Worm (Caenorhabditis elegans) whole organism, young adult: ENCODE data around the gene epic-3.
A peak's percentile ranks its signal among the peaks of the same experiment; 100 is the strongest.

Source experiments
- D2030.7 ChIP-seq: fragments of 200-800 bp; sonication (Bioruptor generic); IDR thresholded peaks from 2 replicates; pipeline ENCODE4 v1.3.6; 2022; ENCODE audit warnings: missing genetic modification reagents, missing genetic modification characterization, missing compliant biosample characterization
- F10E7.11 ChIP-seq: sonication (generic microtip); optimal IDR thresholded peaks from 2 replicates; lab custom pipeline; 2017; ENCODE audit warnings: mild to moderate bottlenecking, missing genetic modification characterization, moderate library complexity, missing compliant biosample characterization
- F33H1.4 ChIP-seq: fragments of 200-800 bp; sonication (Bioruptor generic); IDR thresholded peaks from 2 replicates; pipeline ENCODE4 v1.3.6; 2022; ENCODE audit warnings: missing genetic modification reagents, missing genetic modification characterization, missing compliant biosample characterization
- F49E8.2 ChIP-seq: sonication (generic microtip); optimal IDR thresholded peaks from 3 replicates; lab custom pipeline; 2017; ENCODE audit warnings: missing genetic modification characterization, mild to moderate bottlenecking, missing compliant biosample characterization, antibody characterized with exemption, moderate library complexity; ENCODE audit not compliant: insufficient read depth
- F52B5.7 ChIP-seq: sonication (generic microtip); optimal IDR thresholded peaks from 2 replicates; lab custom pipeline; 2016; ENCODE audit warnings: mild to moderate bottlenecking, missing genetic modification characterization, missing compliant biosample characterization
- Y53G8AR.9 ChIP-seq: fragments of 200-800 bp; sonication (Bioruptor generic); conservative IDR thresholded peaks from 2 replicates; pipeline ENCODE4 v1.3.6; 2022; ENCODE audit warnings: missing genetic modification reagents, missing genetic modification characterization, missing compliant biosample characterization
- Y79H2A.3 ChIP-seq: fragments of 200-800 bp; sonication (Bioruptor generic); conservative IDR thresholded peaks from 2 replicates; pipeline ENCODE4 v1.3.6; 2022; ENCODE audit warnings: missing genetic modification reagents, missing genetic modification characterization, missing compliant biosample characterization
- Y95B8A.8 ChIP-seq: fragments of 200-800 bp; sonication (Bioruptor generic); IDR thresholded peaks from 2 replicates; pipeline ENCODE4 v1.3.6; 2022; ENCODE audit warnings: missing genetic modification reagents, missing genetic modification characterization, missing compliant biosample characterization
- ZK185.1 ChIP-seq: sonication (generic microtip); optimal IDR thresholded peaks from 2 replicates; lab custom pipeline; 2016; ENCODE audit warnings: mild to moderate bottlenecking, missing genetic modification characterization, missing compliant biosample characterization; ENCODE audit not compliant: poor library complexity, severe bottlenecking
- atf-7 ChIP-seq: sonication (generic microtip); optimal IDR thresholded peaks from 2 replicates; lab custom pipeline; 2017; ENCODE audit warnings: mild to moderate bottlenecking, missing genetic modification characterization, missing compliant biosample characterization
- athp-1 ChIP-seq: sonication (generic microtip); optimal IDR thresholded peaks from 2 replicates; lab custom pipeline; 2017; ENCODE audit warnings: mild to moderate bottlenecking, missing genetic modification characterization, missing compliant biosample characterization
- attf-5 ChIP-seq: fragments of 200-800 bp; sonication (Bioruptor generic); optimal IDR thresholded peaks from 2 replicates; lab custom pipeline; 2018; ENCODE audit warnings: mild to moderate bottlenecking, missing genetic modification characterization, missing compliant biosample characterization
- attf-6 ChIP-seq: fragments of 200-800 bp; sonication (Bioruptor generic); IDR thresholded peaks from 2 replicates; pipeline ENCODE4 v1.3.6; 2022; ENCODE audit warnings: missing genetic modification reagents, missing genetic modification characterization, missing compliant biosample characterization
- cebp-1 ChIP-seq, 2 experiments: fragments of 200-800 bp in 1 of 2; sonication (Bioruptor generic) in 1 of 2; sonication (generic microtip) in 1 of 2; IDR thresholded peaks in 1 of 2; optimal IDR thresholded peaks in 1 of 2; 2 replicates each; pipeline versions ENCODE4 v1.3.6 to Lab custom; 2017 to 2022; ENCODE audit warnings: missing compliant biosample characterization in 2 of 2, missing genetic modification characterization in 2 of 2, mild to moderate bottlenecking in 1 of 2, missing genetic modification reagents in 1 of 2, moderate library complexity in 1 of 2
- cebp-2 ChIP-seq: fragments of 200-800 bp; sonication (Bioruptor generic); IDR thresholded peaks from 2 replicates; pipeline ENCODE4 v1.3.6; 2022; ENCODE audit warnings: missing genetic modification characterization, missing compliant biosample characterization
- chd-7 ChIP-seq: sonication (generic microtip); optimal IDR thresholded peaks from 2 replicates; lab custom pipeline; 2016; ENCODE audit warnings: mild to moderate bottlenecking, missing genetic modification characterization, moderate library complexity, missing compliant biosample characterization
- die-1 ChIP-seq: sonication (generic microtip); optimal IDR thresholded peaks from 2 replicates; lab custom pipeline; 2016; ENCODE audit warnings: missing genotype, mild to moderate bottlenecking, missing genetic modification characterization, missing compliant biosample characterization
- efl-1 ChIP-seq: fragments of 150-350 bp; optimal IDR thresholded peaks from 2 replicates; lab custom pipeline; 2014; ENCODE audit warnings: missing biosample characterization, missing genetic modification reagents, missing genetic modification characterization
- egl-44 ChIP-seq: fragments of 200-800 bp; sonication (Bioruptor generic); IDR thresholded peaks from 2 replicates; pipeline ENCODE4 v1.3.6; 2022; ENCODE audit warnings: missing genetic modification reagents, missing genetic modification characterization, missing compliant biosample characterization
- ekl-4 ChIP-seq: fragments of 200-800 bp; sonication (Bioruptor generic); IDR thresholded peaks from 2 replicates; pipeline ENCODE4 v1.3.6; 2022; ENCODE audit warnings: missing genetic modification reagents, missing genetic modification characterization, missing compliant biosample characterization
- him-1 ChIP-seq: sonication (generic microtip); optimal IDR thresholded peaks from 2 replicates; lab custom pipeline; 2016; ENCODE audit warnings: missing genotype, missing genetic modification reagents, missing genetic modification characterization, missing compliant biosample characterization
- hmg-1.2 ChIP-seq: fragments of 200-800 bp; sonication (Bioruptor generic); IDR thresholded peaks from 2 replicates; pipeline ENCODE4 v1.3.6; 2022; ENCODE audit warnings: missing genetic modification reagents, missing genetic modification characterization, missing compliant biosample characterization
- hmg-20 ChIP-seq: fragments of 200-800 bp; sonication (Bioruptor generic); IDR thresholded peaks from 2 replicates; pipeline ENCODE4 v1.3.6; 2022; ENCODE audit warnings: missing genetic modification reagents, missing genetic modification characterization, missing compliant biosample characterization
- hrde-1 ChIP-seq: sonication (generic microtip); optimal IDR thresholded peaks from 2 replicates; lab custom pipeline; 2016; ENCODE audit warnings: missing genetic modification characterization, mild to moderate bottlenecking, missing compliant biosample characterization, moderate library complexity, missing genotype, missing genetic modification reagents, borderline replicate concordance
- hsf-1 ChIP-seq: fragments of 200-800 bp; sonication (Bioruptor generic); IDR thresholded peaks from 2 replicates; pipeline ENCODE4 v1.3.6; 2022; ENCODE audit warnings: missing genetic modification reagents, missing genetic modification characterization, missing compliant biosample characterization
- lag-1 ChIP-seq: fragments of 200-800 bp; sonication (Bioruptor generic); IDR thresholded peaks from 2 replicates; pipeline ENCODE4 v1.3.6; 2022; ENCODE audit warnings: missing genetic modification reagents, missing genetic modification characterization, missing compliant biosample characterization
- lin-26 ChIP-seq: fragments of 200-800 bp; sonication (Bioruptor generic); IDR thresholded peaks from 2 replicates; pipeline ENCODE4 v1.3.6; 2022; ENCODE audit warnings: missing genetic modification reagents, missing genetic modification characterization, missing compliant biosample characterization
- lin-40 ChIP-seq: sonication (generic microtip); optimal IDR thresholded peaks from 2 replicates; lab custom pipeline; 2016; ENCODE audit warnings: missing genetic modification characterization, mild to moderate bottlenecking, missing compliant biosample characterization, missing genotype, missing genetic modification reagents
- lin-54 ChIP-seq: fragments of 200-800 bp; sonication (Bioruptor generic); optimal IDR thresholded peaks from 2 replicates; lab custom pipeline; 2018; ENCODE audit warnings: mild to moderate bottlenecking, missing genetic modification characterization, missing compliant biosample characterization
- lir-1 ChIP-seq: fragments of 200-800 bp; sonication (Bioruptor generic); conservative IDR thresholded peaks from 2 replicates; pipeline ENCODE4 v1.3.6; 2022; ENCODE audit warnings: missing genetic modification reagents, missing genetic modification characterization, missing compliant biosample characterization
- madf-6 ChIP-seq: fragments of 200-800 bp; sonication (Bioruptor generic); IDR thresholded peaks from 2 replicates; pipeline ENCODE4 v1.3.6; 2022; ENCODE audit warnings: missing genetic modification reagents, missing genetic modification characterization, missing compliant biosample characterization
- mcd-1 ChIP-seq: fragments of 200-800 bp; sonication (Bioruptor generic); IDR thresholded peaks from 2 replicates; pipeline ENCODE4 v1.3.6; 2022; ENCODE audit warnings: missing genetic modification reagents, missing genetic modification characterization, missing compliant biosample characterization
- mxl-1 ChIP-seq: sonication (generic microtip); optimal IDR thresholded peaks from 2 replicates; lab custom pipeline; 2016; ENCODE audit warnings: missing genetic modification characterization, missing compliant biosample characterization
- nfyb-1 ChIP-seq: fragments of 200-800 bp; sonication (Bioruptor generic); IDR thresholded peaks from 2 replicates; pipeline ENCODE4 v1.3.6; 2022; ENCODE audit warnings: missing genetic modification reagents, missing genetic modification characterization, missing compliant biosample characterization
- nhr-90 ChIP-seq: sonication (generic microtip); optimal IDR thresholded peaks from 2 replicates; lab custom pipeline; 2016; ENCODE audit warnings: missing genotype, mild to moderate bottlenecking, missing genetic modification characterization, missing compliant biosample characterization
- pbrm-1 ChIP-seq: fragments of 200-800 bp; sonication (Bioruptor generic); IDR thresholded peaks from 2 replicates; pipeline ENCODE4 v1.3.6; 2022; ENCODE audit warnings: missing genetic modification reagents, missing genetic modification characterization, missing compliant biosample characterization
- pha-4 ChIP-seq: fragments of 150-350 bp; sonication (generic microtip); optimal IDR thresholded peaks from 2 replicates; lab custom pipeline; 2014; ENCODE audit warnings: missing biosample characterization, missing genetic modification reagents, missing genetic modification characterization
- rec-8 ChIP-seq, 2 experiments: sonication (generic microtip); optimal IDR thresholded peaks; 2 replicates each; lab custom pipeline; 2016; ENCODE audit warnings: mild to moderate bottlenecking in 2 of 2, missing genetic modification characterization in 2 of 2, missing genetic modification reagents in 2 of 2, missing genotype in 2 of 2, missing biosample characterization in 1 of 2, missing compliant biosample characterization in 1 of 2, moderate library complexity in 1 of 2
- rpc-1 ChIP-seq, 2 experiments: fragments of 150-350 bp in 1 of 2; sonication (generic microtip) in 1 of 2; optimal IDR thresholded peaks; 2 replicates each; lab custom pipeline; 2014 to 2018; ENCODE audit warnings: missing biosample characterization in 1 of 2, missing genetic modification characterization in 1 of 2, missing genetic modification reagents in 1 of 2, missing genotype in 1 of 2
- snpc-1.3 ChIP-seq: sonication (generic microtip); optimal IDR thresholded peaks from 2 replicates; lab custom pipeline; 2017; ENCODE audit warnings: missing genetic modification characterization, mild to moderate bottlenecking, missing compliant biosample characterization, antibody characterized with exemption, moderate library complexity, missing genotype, missing genetic modification reagents; ENCODE audit not compliant: insufficient read depth
- snpc-3.4 ChIP-seq: sonication (generic microtip); optimal IDR thresholded peaks from 2 replicates; lab custom pipeline; 2017; ENCODE audit warnings: missing genetic modification characterization, mild to moderate bottlenecking, missing compliant biosample characterization, antibody characterized with exemption, moderate library complexity, missing genotype, missing genetic modification reagents
- tbp1 ChIP-seq: fragments of 200-800 bp; sonication (Bioruptor generic); optimal IDR thresholded peaks from 2 replicates; lab custom pipeline; 2018; ENCODE audit warnings: mild to moderate bottlenecking, missing genetic modification characterization, missing compliant biosample characterization
- tlf-1 ChIP-seq: fragments of 200-800 bp; sonication (Bioruptor generic); optimal IDR thresholded peaks from 2 replicates; lab custom pipeline; 2018; ENCODE audit warnings: mild to moderate bottlenecking, missing genetic modification characterization, missing compliant biosample characterization
- unc-130 ChIP-seq: sonication (generic microtip); optimal IDR thresholded peaks from 2 replicates; lab custom pipeline; 2016; ENCODE audit warnings: missing genetic modification reagents, missing genetic modification characterization, missing compliant biosample characterization
- zim-3 ChIP-seq: sonication (generic microtip); optimal IDR thresholded peaks from 2 replicates; lab custom pipeline; 2017; ENCODE audit warnings: mild to moderate bottlenecking, missing genetic modification characterization, moderate library complexity, missing compliant biosample characterization
- ztf-22 ChIP-seq: fragments of 200-800 bp; sonication (Bioruptor generic); optimal IDR thresholded peaks from 2 replicates; lab custom pipeline; 2018; ENCODE audit warnings: mild to moderate bottlenecking, missing genetic modification characterization, moderate library complexity, missing compliant biosample characterization

The epic-3 gene

ce11 chrIV:1708426-1708826, 15.8 kb downstream of the epic-3 start:
- TF ChIP-seq Y53G8AR.9, result 0 out of 2 replicates have a peak, but pooled peaks have one; percentile 65
- TF ChIP-seq F10E7.11 (tag; lab: Kevin White, UChicago), result peak; percentile 15
- TF ChIP-seq mxl-1 (tag; lab: Kevin White, UChicago), result no peak
- 0 out of 2 replicates have a peak, but pooled peaks have one; percentile 9 for TF ChIP-seq egl-44
- TF ChIP-seq cebp-2 (GFP tag; lab: Robert Waterston, UW), result no peak
- peak; percentile 76 for TF ChIP-seq ekl-4 (GFP tag; lab: Robert Waterston, UW)
- 0 out of 2 replicates have a peak, but pooled peaks have one; percentile 39 for TF ChIP-seq lag-1 (GFP tag; lab: Robert Waterston, UW)
- peak; percentile 2 for TF ChIP-seq efl-1 (GFP tag; lab: Kevin White, UChicago)
- peak; percentile 18 for TF ChIP-seq attf-5
- no peak for TF ChIP-seq ztf-22 (GFP tag; lab: Kevin White, UChicago)
- TF ChIP-seq pha-4 (tag; lab: Kevin White, UChicago), result no peak
- no peak for TF ChIP-seq cebp-1 (GFP tag; IDR thresholded peaks at IDR 0.05; lab: Robert Waterston, UW)
- peak; percentile 48 for TF ChIP-seq cebp-1 (tag; optimal IDR thresholded peaks at IDR 0.05; lab: Kevin White, UChicago)
- peak; percentile 40 for TF ChIP-seq F33H1.4 (GFP tag; lab: Robert Waterston, UW)
- TF ChIP-seq die-1 (tag; lab: Kevin White, UChicago), result peak; percentile 34
- TF ChIP-seq chd-7 (tag; lab: Kevin White, UChicago), result peak; percentile 35
- peak; percentile 51; the same call in 1 of the 2 replicates for TF ChIP-seq attf-6
- TF ChIP-seq madf-6 (GFP tag; lab: Robert Waterston, UW), result peak; percentile 54
- peak; percentile 24; the same call in 1 of the 2 replicates for TF ChIP-seq D2030.7 (GFP tag; lab: Robert Waterston, UW)
- TF ChIP-seq F52B5.7 (tag; lab: Kevin White, UChicago), result peak; percentile 52
- TF ChIP-seq tlf-1 (GFP tag; lab: Kevin White, UChicago), result peak; percentile 14
- TF ChIP-seq hmg-1.2 (GFP tag; lab: Robert Waterston, UW), result peak; percentile 40
- peak; percentile 64; the same call in 1 of the 2 replicates for TF ChIP-seq lin-26
- peak; percentile 5 for TF ChIP-seq lin-40 (tag; lab: Kevin White, UChicago)
- TF ChIP-seq hmg-20 (GFP tag; lab: Robert Waterston, UW), result 0 out of 2 replicates have a peak, but pooled peaks have one; percentile 36
- TF ChIP-seq lir-1 (GFP tag; lab: Robert Waterston, UW), result no peak
- TF ChIP-seq tbp1 (GFP tag; lab: Kevin White, UChicago), result peak; percentile 50
- peak; percentile 60 for TF ChIP-seq athp-1 (tag; lab: Kevin White, UChicago)
- peak; percentile 67 for TF ChIP-seq hsf-1 (GFP tag; lab: Robert Waterston, UW)
- no peak for TF ChIP-seq zim-3 (tag; lab: Kevin White, UChicago)
- peak; percentile 55 for TF ChIP-seq lin-54 (GFP tag; lab: Kevin White, UChicago)
- no peak for TF ChIP-seq ZK185.1 (tag; lab: Kevin White, UChicago)
- peak; percentile 61; the same call in 1 of the 2 replicates for TF ChIP-seq Y95B8A.8
- peak; percentile 20 for TF ChIP-seq unc-130
- TF ChIP-seq rec-8 (tag; optimal IDR thresholded peaks at IDR 0.05; lab: Kevin White, UChicago), result no peak
- peak; percentile 70 for TF ChIP-seq hrde-1 (tag; lab: Kevin White, UChicago)
- no peak for TF ChIP-seq snpc-1.3
- TF ChIP-seq mcd-1 (GFP tag; lab: Robert Waterston, UW), result no peak; the same call in 1 of the 2 replicates
- peak; percentile 81 for TF ChIP-seq F49E8.2
- no peak for TF ChIP-seq atf-7 (tag; lab: Kevin White, UChicago)
- TF ChIP-seq rpc-1 (optimal IDR thresholded peaks at IDR 0.05; lab: Kevin White, UChicago), result no peak
- TF ChIP-seq rpc-1 (tag; optimal IDR thresholded peaks at IDR 0.05; lab: Kevin White, UChicago), result no peak
- no peak for TF ChIP-seq him-1 (tag; lab: Kevin White, UChicago)
- peak; percentile 15 for TF ChIP-seq snpc-3.4 (tag; lab: Kevin White, UChicago)
- no peak for TF ChIP-seq nhr-90 (tag; lab: Kevin White, UChicago)
- TF ChIP-seq nfyb-1, result peak; percentile 61; the same call in 1 of the 2 replicates
- TF ChIP-seq pbrm-1 (GFP tag; lab: Robert Waterston, UW), result 0 out of 2 replicates have a peak, but pooled peaks have one; percentile 6
- peak; percentile 87 for TF ChIP-seq Y79H2A.3 (GFP tag; lab: Robert Waterston, UW)
